Fruit fly (Drosophila melanogaster) whole organism, embryonic: ENCODE measurements around the gene CG16903.
A peak's percentile ranks its signal among the peaks of the same experiment; 100 is the strongest.

Experiments used
- C15 ChIP-seq: fragments of 200-800 bp; sonication (Bioruptor generic); IDR thresholded peaks from 3 replicates; pipeline ENCODE4 v1.3.6; 2022; ENCODE audit warnings: missing biosample characterization, missing genetic modification characterization
- CG12219 ChIP-seq: fragments of 200-800 bp; sonication (Bioruptor generic); optimal IDR thresholded peaks from 3 replicates; lab custom pipeline; 2018; ENCODE audit warnings: missing biosample characterization, mild to moderate bottlenecking, missing genetic modification characterization
- CG17328 ChIP-seq: fragments of 200-800 bp; sonication (Bioruptor generic); IDR thresholded peaks from 2 replicates; pipeline ENCODE4 v1.3.6; 2022; ENCODE audit warnings: missing biosample characterization, missing genetic modification characterization
- CG17361 ChIP-seq: fragments of 200-800 bp; sonication (Bioruptor generic); IDR thresholded peaks from 3 replicates; pipeline ENCODE4 v1.3.6; 2022; ENCODE audit warnings: missing biosample characterization, missing genetic modification characterization
- CG17612 ChIP-seq: fragments of 200-800 bp; sonication (Bioruptor generic); IDR thresholded peaks from 2 replicates; pipeline ENCODE4 v1.3.6; 2022; ENCODE audit warnings: missing biosample characterization, missing genetic modification characterization
- CG1792 ChIP-seq: fragments of 200-800 bp; sonication (Bioruptor generic); optimal IDR thresholded peaks from 2 replicates; lab custom pipeline; 2016; ENCODE audit warnings: missing biosample characterization, missing genetic modification characterization
- CG2129 ChIP-seq: fragments of 200-800 bp; sonication (Bioruptor generic); IDR thresholded peaks from 2 replicates; pipeline ENCODE4 v1.3.6; 2022; ENCODE audit warnings: missing biosample characterization, missing genetic modification characterization; ENCODE audit not compliant: partially characterized antibody
- CG2875 ChIP-seq: fragments of 200-800 bp; sonication (Bioruptor generic); optimal IDR thresholded peaks from 2 replicates; lab custom pipeline; 2017; ENCODE audit warnings: missing biosample characterization, mild to moderate bottlenecking, missing genetic modification characterization, missing genetic modification reagents
- CG3163 ChIP-seq: fragments of 200-800 bp; sonication (Bioruptor generic); optimal IDR thresholded peaks from 3 replicates; lab custom pipeline; 2016; ENCODE audit warnings: missing biosample characterization, missing genetic modification characterization
- CG32532 ChIP-seq: fragments of 200-800 bp; sonication (Bioruptor generic); IDR thresholded peaks from 2 replicates; pipeline ENCODE4 v1.3.6; 2022; ENCODE audit warnings: missing biosample characterization, missing genetic modification characterization
- CG34376 ChIP-seq: fragments of 200-800 bp; sonication (Bioruptor generic); optimal IDR thresholded peaks from 2 replicates; lab custom pipeline; 2018; ENCODE audit warnings: missing biosample characterization, mild to moderate bottlenecking, missing genetic modification characterization
- CG4707 ChIP-seq: fragments of 200-800 bp; sonication (Bioruptor generic); optimal IDR thresholded peaks from 2 replicates; lab custom pipeline; 2018; ENCODE audit warnings: missing biosample characterization, mild to moderate bottlenecking, missing genetic modification characterization, moderate library complexity
- CG5953 ChIP-seq: fragments of 200-800 bp; sonication (Bioruptor generic); IDR thresholded peaks from 2 replicates; pipeline ENCODE4 v1.3.6; 2022; ENCODE audit warnings: missing biosample characterization, missing genetic modification characterization
- CG6791 ChIP-seq: fragments of 200-800 bp; sonication (Bioruptor generic); IDR thresholded peaks from 3 replicates; pipeline ENCODE4 v1.3.6; 2022; ENCODE audit warnings: missing biosample characterization, missing genetic modification characterization; ENCODE audit not compliant: partially characterized antibody
- CG7357 ChIP-seq: fragments of 200-800 bp; sonication (Bioruptor generic); IDR thresholded peaks from 3 replicates; pipeline ENCODE4 v1.3.6; 2022; ENCODE audit warnings: missing biosample characterization, missing genetic modification characterization
- CG7786 ChIP-seq: fragments of 200-800 bp; sonication (Bioruptor generic); optimal IDR thresholded peaks from 2 replicates; lab custom pipeline; 2016; ENCODE audit warnings: missing biosample characterization, missing genetic modification characterization
- CG9817 ChIP-seq: fragments of 200-800 bp; sonication (Bioruptor generic); optimal IDR thresholded peaks from 2 replicates; lab custom pipeline; 2018; ENCODE audit warnings: missing biosample characterization, mild to moderate bottlenecking, missing genetic modification characterization, moderate library complexity
- CrebB ChIP-seq: fragments of 200-800 bp; sonication (Bioruptor generic); optimal IDR thresholded peaks from 3 replicates; lab custom pipeline; 2018; ENCODE audit warnings: missing biosample characterization, mild to moderate bottlenecking, missing genetic modification characterization
- D19A ChIP-seq: fragments of 200-800 bp; optimal IDR thresholded peaks from 3 replicates; lab custom pipeline; 2019; ENCODE audit warnings: missing biosample characterization, mild to moderate bottlenecking, missing genetic modification characterization, moderate library complexity
- D19B ChIP-seq: fragments of 200-800 bp; sonication (Bioruptor generic); optimal IDR thresholded peaks from 2 replicates; lab custom pipeline; 2017; ENCODE audit warnings: missing biosample characterization, mild to moderate bottlenecking, missing genetic modification characterization
- Deaf1 ChIP-seq: fragments of 200-800 bp; optimal IDR thresholded peaks from 3 replicates; lab custom pipeline; 2019; ENCODE audit warnings: missing biosample characterization, mild to moderate bottlenecking, missing genetic modification characterization, moderate library complexity
- Fer1 ChIP-seq: fragments of 200-800 bp; sonication (Bioruptor generic); optimal IDR thresholded peaks from 2 replicates; lab custom pipeline; 2017; ENCODE audit warnings: missing biosample characterization, mild to moderate bottlenecking, missing genetic modification characterization
- HLH3B ChIP-seq: fragments of 200-800 bp; sonication (Bioruptor generic); IDR thresholded peaks from 2 replicates; pipeline ENCODE4 v1.3.6; 2022; ENCODE audit warnings: missing biosample characterization, missing genetic modification characterization
- HmgD ChIP-seq: fragments of 200-800 bp; sonication (Bioruptor generic); optimal IDR thresholded peaks from 3 replicates; lab custom pipeline; 2016; ENCODE audit warnings: missing biosample characterization, missing genetic modification characterization
- Myb ChIP-seq: fragments of 200-800 bp; sonication (Bioruptor generic); optimal IDR thresholded peaks from 2 replicates; lab custom pipeline; 2016; ENCODE audit warnings: missing biosample characterization, missing genetic modification characterization
- Oaz ChIP-seq: fragments of 200-800 bp; sonication (Bioruptor generic); IDR thresholded peaks from 2 replicates; pipeline ENCODE4 v1.3.6; 2022; ENCODE audit warnings: missing biosample characterization, missing genetic modification characterization
- TFAM ChIP-seq: fragments of 200-800 bp; sonication (Bioruptor generic); optimal IDR thresholded peaks from 2 replicates; lab custom pipeline; 2017; ENCODE audit warnings: missing biosample characterization, missing genetic modification characterization, inconsistent platforms
- Taf1 ChIP-seq: fragments of 200-800 bp; sonication (Bioruptor generic); IDR thresholded peaks from 2 replicates; pipeline ENCODE4 v1.3.6; 2022; ENCODE audit warnings: missing biosample characterization, missing genetic modification characterization
- Trl ChIP-seq, 3 experiments: fragments of >200 bp in 2 of 3; fragments of 200-800 bp in 1 of 3; sonication (Bioruptor generic) in 1 of 3; optimal IDR thresholded peaks; 2 replicates in 1 of 3; 3 replicates in 2 of 3; lab custom pipeline; 2016 to 2017; ENCODE audit warnings: missing biosample characterization in 1 of 3, missing genetic modification characterization in 1 of 3
- ac ChIP-seq: fragments of 200-800 bp; sonication (Bioruptor generic); optimal IDR thresholded peaks from 3 replicates; lab custom pipeline; 2017; ENCODE audit warnings: missing biosample characterization, mild to moderate bottlenecking, missing genetic modification characterization
- bigmax ChIP-seq: fragments of 200-800 bp; sonication (Bioruptor generic); optimal IDR thresholded peaks from 2 replicates; lab custom pipeline; 2018; ENCODE audit warnings: missing biosample characterization, mild to moderate bottlenecking, missing genetic modification characterization
- bsh ChIP-seq, 2 experiments: fragments of 200-800 bp; sonication (Bioruptor generic); optimal IDR thresholded peaks; 2 replicates each; lab custom pipeline; 2017 to 2018; ENCODE audit warnings: mild to moderate bottlenecking in 2 of 2, missing biosample characterization in 2 of 2, missing genetic modification characterization in 2 of 2, moderate library complexity in 1 of 2
- btn ChIP-seq: fragments of 200-800 bp; sonication (Bioruptor generic); optimal IDR thresholded peaks from 2 replicates; lab custom pipeline; 2016; ENCODE audit warnings: missing biosample characterization, missing genetic modification characterization
- cad ChIP-seq: fragments of >200 bp; optimal IDR thresholded peaks from 2 replicates; lab custom pipeline; 2017; ENCODE audit warnings: missing biosample characterization, missing genetic modification characterization
- crol ChIP-seq: fragments of 200-800 bp; sonication (Bioruptor generic); IDR thresholded peaks from 2 replicates; pipeline ENCODE4 v1.3.6; 2022; ENCODE audit warnings: missing biosample characterization, missing genetic modification characterization
- fd3F ChIP-seq: fragments of 200-800 bp; sonication (Bioruptor generic); optimal IDR thresholded peaks from 2 replicates; lab custom pipeline; 2018; ENCODE audit warnings: missing biosample characterization, mild to moderate bottlenecking, missing genetic modification characterization, moderate library complexity
- ham ChIP-seq: fragments of 200-800 bp; sonication (Bioruptor generic); IDR thresholded peaks from 2 replicates; pipeline ENCODE4 v1.3.6; 2022; ENCODE audit warnings: missing biosample characterization, missing genetic modification characterization
- ind ChIP-seq: fragments of 200-800 bp; sonication (Bioruptor generic); optimal IDR thresholded peaks from 3 replicates; lab custom pipeline; 2016; ENCODE audit warnings: missing biosample characterization, missing genetic modification characterization
- maf-S ChIP-seq: fragments of 200-800 bp; sonication (Bioruptor generic); optimal IDR thresholded peaks from 2 replicates; lab custom pipeline; 2016; ENCODE audit warnings: missing biosample characterization, missing genetic modification characterization
- mirr ChIP-seq: fragments of 200-800 bp; sonication (Bioruptor generic); optimal IDR thresholded peaks from 3 replicates; lab custom pipeline; 2018; ENCODE audit warnings: missing biosample characterization, mild to moderate bottlenecking, missing genetic modification characterization
- nmo ChIP-seq: fragments of 200-800 bp; sonication (Bioruptor generic); optimal IDR thresholded peaks from 2 replicates; lab custom pipeline; 2018; ENCODE audit warnings: missing biosample characterization, mild to moderate bottlenecking, missing genetic modification characterization, moderate library complexity
- odd ChIP-seq: fragments of 200-800 bp; sonication (Bioruptor generic); optimal IDR thresholded peaks from 2 replicates; lab custom pipeline; 2017; ENCODE audit warnings: missing biosample characterization, mild to moderate bottlenecking, missing genetic modification characterization
- pfk ChIP-seq: fragments of 200-800 bp; sonication (Bioruptor generic); optimal IDR thresholded peaks from 2 replicates; lab custom pipeline; 2018; ENCODE audit warnings: missing biosample characterization, mild to moderate bottlenecking, missing genetic modification characterization, moderate library complexity
- pita ChIP-seq: fragments of 200-800 bp; sonication (Bioruptor generic); optimal IDR thresholded peaks from 2 replicates; lab custom pipeline; 2017; ENCODE audit warnings: missing biosample characterization, mild to moderate bottlenecking, missing genetic modification characterization
- pzg ChIP-seq: fragments of 200-800 bp; sonication (Bioruptor generic); optimal IDR thresholded peaks from 3 replicates; lab custom pipeline; 2018; ENCODE audit warnings: missing biosample characterization, mild to moderate bottlenecking, missing genetic modification characterization, moderate library complexity
- sc ChIP-seq, 3 experiments: fragments of >200 bp in 2 of 3; fragments of 200-800 bp in 1 of 3; sonication (Bioruptor generic) in 1 of 3; optimal IDR thresholded peaks; 2 replicates in 2 of 3; 3 replicates in 1 of 3; lab custom pipeline; 2017; ENCODE audit warnings: mild to moderate bottlenecking in 1 of 3, missing biosample characterization in 1 of 3, missing genetic modification characterization in 1 of 3, missing genetic modification reagents in 1 of 3
- slp2 ChIP-seq: fragments of 200-800 bp; sonication (Bioruptor generic); optimal IDR thresholded peaks from 2 replicates; lab custom pipeline; 2016; ENCODE audit warnings: missing biosample characterization, missing genetic modification characterization
- tll ChIP-seq, 2 experiments: fragments of 200-800 bp in 1 of 2; fragments of >200 bp in 1 of 2; sonication (Bioruptor generic) in 1 of 2; optimal IDR thresholded peaks; 2 replicates each; lab custom pipeline; 2017 to 2019; ENCODE audit warnings: missing biosample characterization in 2 of 2, missing genetic modification characterization in 2 of 2, mild to moderate bottlenecking in 1 of 2, moderate library complexity in 1 of 2
- toy ChIP-seq: fragments of 200-800 bp; sonication (Bioruptor generic); IDR thresholded peaks from 2 replicates; pipeline ENCODE4 v1.3.6; 2022; ENCODE audit warnings: missing biosample characterization, missing genetic modification characterization
- trem ChIP-seq: fragments of 200-800 bp; optimal IDR thresholded peaks from 3 replicates; lab custom pipeline; 2019; ENCODE audit warnings: missing biosample characterization, mild to moderate bottlenecking, missing genetic modification characterization, moderate library complexity
- trh ChIP-seq: fragments of 200-800 bp; sonication (Bioruptor generic); optimal IDR thresholded peaks from 2 replicates; lab custom pipeline; 2016; ENCODE audit warnings: missing biosample characterization, missing genetic modification characterization

CG16903 gene

dm6 chrX:2073325-2073724 is 6.9 kb downstream of the CG16903 start, which contains the start of gene CG4199 (continued):
- TF ChIP-seq trh (GFP tag; lab: Kevin White, UChicago) (no peak), toy (GFP tag; lab: Robert Waterston, UW) (no peak), ind (no peak), nmo (GFP tag; lab: Kevin White, UChicago) (peak; percentile 24), CG7786 (no peak), Deaf1 (tag; lab: Kevin White, UChicago) (no peak), CG1792 (GFP tag; lab: Kevin White, UChicago) (no peak), maf-S (GFP tag; lab: Kevin White, UChicago) (no peak), CG12219 (no peak), CG32532 (GFP tag; lab: Robert Waterston, UW) (0 out of 2 replicates have a peak, but pooled peaks have one; percentile 13), Myb (peak; percentile 22), CG6791 (peak; percentile 36; the same call in 1 of the 3 replicates), btn (GFP tag; lab: Kevin White, UChicago) (no peak), ham (GFP tag; lab: Robert Waterston, UW) (no peak), CG5953 (GFP tag; lab: Robert Waterston, UW) (no peak), CG2129 (no peak), CG4707 (GFP tag; lab: Kevin White, UChicago) (no peak), pzg (peak; percentile 89), tll (GFP tag; optimal IDR thresholded peaks at IDR 0.05; lab: Kevin White, UChicago) (no peak), odd (no peak), HmgD (GFP tag; lab: Kevin White, UChicago) (peak; percentile 27), ac (GFP tag; lab: Kevin White, UChicago) (peak; percentile 5), CG3163 (GFP tag; lab: Kevin White, UChicago) (no peak), Fer1 (GFP tag; lab: Kevin White, UChicago) (peak; percentile 25), CG17612 (GFP tag; lab: Robert Waterston, UW) (no peak), CG34376 (GFP tag; lab: Kevin White, UChicago) (peak; percentile 9), Trl (optimal IDR thresholded peaks at IDR 0.05; lab: Kevin White, UChicago) (no peak), Trl (GFP tag; optimal IDR thresholded peaks at IDR 0.05; lab: Kevin White, UChicago) (no peak), crol (no peak), pfk (no peak), bigmax (GFP tag; lab: Kevin White, UChicago) (no peak), CG17361 (GFP tag; lab: Robert Waterston, UW) (no peak), TFAM (GFP tag; lab: Kevin White, UChicago) (no peak), D19B (no peak), C15 (GFP tag; lab: Robert Waterston, UW) (no peak), mirr (GFP tag; lab: Kevin White, UChicago) (no peak), CG7357 (no peak), CG17328 (no peak), pita (GFP tag; lab: Kevin White, UChicago) (peak; percentile 19), bsh (GFP tag; optimal IDR thresholded peaks at IDR 0.05; lab: Kevin White, UChicago) (no peak), CG2875 (no peak), Oaz (GFP tag; lab: Robert Waterston, UW) (no peak), Taf1 (GFP tag; lab: Robert Waterston, UW) (no peak), D19A (tag; lab: Kevin White, UChicago) (no peak), HLH3B (GFP tag; lab: Robert Waterston, UW) (no peak), CrebB (tag; lab: Kevin White, UChicago) (no peak), cad (GFP tag; lab: Kevin White, UChicago) (no peak), sc (optimal IDR thresholded peaks at IDR 0.05; lab: Kevin White, UChicago) (no peak), sc (GFP tag; optimal IDR thresholded peaks at IDR 0.05; lab: Kevin White, UChicago) (no peak), CG9817 (tag; lab: Kevin White, UChicago) (no peak), trem (tag; lab: Kevin White, UChicago) (peak; percentile 41), slp2 (GFP tag; lab: Kevin White, UChicago) (no peak), fd3F (no peak)
